Worm (Caenorhabditis elegans) whole organism, early embryonic: ENCODE results near the gene F22F4.4.

Source experiments
- B0310.2 ChIP-seq: sonication (generic microtip); optimal IDR thresholded peaks from 2 replicates; lab custom pipeline; 2016; ENCODE audit warnings: mild to moderate bottlenecking, missing genetic modification characterization, missing compliant biosample characterization
- F13C5.2 ChIP-seq: sonication (generic microtip); optimal IDR thresholded peaks from 2 replicates; lab custom pipeline; 2017; ENCODE audit warnings: mild to moderate bottlenecking, missing genetic modification characterization, inconsistent platforms, missing compliant biosample characterization
- aly-1 ChIP-seq: sonication (generic microtip); optimal IDR thresholded peaks from 2 replicates; lab custom pipeline; 2016; ENCODE audit warnings: missing genetic modification characterization, missing compliant biosample characterization
- ama-1 ChIP-seq: fragments of 150-350 bp; optimal IDR thresholded peaks from 2 replicates; lab custom pipeline; 2014
- ceh-13 ChIP-seq: fragments of 200-800 bp; sonication (Bioruptor generic); optimal IDR thresholded peaks from 2 replicates; lab custom pipeline; 2018; ENCODE audit warnings: mild to moderate bottlenecking, missing genetic modification characterization, missing compliant biosample characterization
- ceh-36 ChIP-seq: sonication (generic microtip); optimal IDR thresholded peaks from 2 replicates; lab custom pipeline; 2016; ENCODE audit warnings: missing genetic modification characterization, inconsistent platforms, missing compliant biosample characterization
- ets-7 ChIP-seq: sonication (generic microtip); optimal IDR thresholded peaks from 2 replicates; lab custom pipeline; 2016; ENCODE audit warnings: missing genotype, missing genetic modification characterization, missing compliant biosample characterization
- flt-1 ChIP-seq: fragments of 200-800 bp; sonication (Bioruptor generic); IDR thresholded peaks from 2 replicates; pipeline ENCODE4 v1.3.6; 2022; ENCODE audit warnings: missing genetic modification characterization, missing compliant biosample characterization
- hmbx-1 ChIP-seq: sonication (generic microtip); optimal IDR thresholded peaks from 2 replicates; lab custom pipeline; 2016; ENCODE audit warnings: mild to moderate bottlenecking, missing genetic modification characterization, missing compliant biosample characterization
- hmg-4 ChIP-seq: fragments of 200-800 bp; sonication (Bioruptor generic); optimal IDR thresholded peaks from 2 replicates; lab custom pipeline; 2018; ENCODE audit warnings: mild to moderate bottlenecking, missing genetic modification characterization, missing compliant biosample characterization
- hnd-1 ChIP-seq: sonication (generic microtip); optimal IDR thresholded peaks from 2 replicates; lab custom pipeline; 2016; ENCODE audit warnings: missing genetic modification characterization, missing compliant biosample characterization
- pes-1 ChIP-seq: fragments of 200-800 bp; sonication (Bioruptor generic); IDR thresholded peaks from 2 replicates; pipeline ENCODE4 v1.3.6; 2022; ENCODE audit warnings: missing genetic modification reagents, missing genetic modification characterization, missing compliant biosample characterization
- scrt-1 ChIP-seq: fragments of 200-800 bp; sonication (Bioruptor generic); IDR thresholded peaks from 2 replicates; pipeline ENCODE4 v1.3.6; 2022; ENCODE audit warnings: missing genetic modification characterization, missing compliant biosample characterization
- sea-1 ChIP-seq: fragments of 200-800 bp; sonication (Bioruptor generic); conservative IDR thresholded peaks from 2 replicates; pipeline ENCODE4 v1.3.6; 2022; ENCODE audit warnings: missing genetic modification characterization, missing compliant biosample characterization
- tbx-11 ChIP-seq: fragments of 200-800 bp; sonication (Bioruptor generic); IDR thresholded peaks from 2 replicates; pipeline ENCODE4 v1.3.6; 2022; ENCODE audit warnings: missing genetic modification characterization, missing compliant biosample characterization
- tbx-37 ChIP-seq: fragments of 200-800 bp; sonication (Bioruptor generic); conservative IDR thresholded peaks from 2 replicates; pipeline ENCODE4 v1.3.6; 2022; ENCODE audit warnings: missing genetic modification reagents, missing genetic modification characterization, missing compliant biosample characterization
- tra-4 ChIP-seq: sonication (generic microtip); optimal IDR thresholded peaks from 2 replicates; lab custom pipeline; 2017; ENCODE audit warnings: missing genetic modification characterization, missing compliant biosample characterization

F22F4.4 gene

DNA sequence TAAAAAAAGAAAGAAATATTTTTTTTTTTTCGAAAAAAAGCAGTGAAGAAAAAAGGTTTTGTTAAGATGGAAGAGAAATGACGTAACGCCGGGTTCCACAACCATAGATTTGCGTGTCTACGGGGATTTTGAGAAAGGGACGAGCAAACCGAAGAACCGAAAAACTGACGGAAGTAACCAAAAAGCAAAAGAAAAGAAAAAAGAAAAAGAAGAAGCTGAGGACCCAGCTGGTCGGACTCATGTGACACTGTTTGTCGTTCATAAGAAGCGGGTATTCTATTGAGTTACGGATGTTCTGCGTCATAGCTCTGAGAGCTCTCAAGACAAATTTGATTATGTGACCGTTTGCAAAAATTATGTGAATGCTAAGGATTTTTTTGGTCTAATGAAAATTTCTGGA lies 18.5 kb downstream of the F22F4.4 start:
- TF ChIP-seq hmg-4 (no peak), scrt-1 (GFP tag; lab: Robert Waterston, UW) (no peak), hnd-1 (tag; lab: Kevin White, UChicago) (no peak), flt-1 (GFP tag; lab: Robert Waterston, UW) (no peak), pes-1 (GFP tag; lab: Robert Waterston, UW) (no peak), B0310.2 (tag; lab: Kevin White, UChicago) (no peak)

DNA sequence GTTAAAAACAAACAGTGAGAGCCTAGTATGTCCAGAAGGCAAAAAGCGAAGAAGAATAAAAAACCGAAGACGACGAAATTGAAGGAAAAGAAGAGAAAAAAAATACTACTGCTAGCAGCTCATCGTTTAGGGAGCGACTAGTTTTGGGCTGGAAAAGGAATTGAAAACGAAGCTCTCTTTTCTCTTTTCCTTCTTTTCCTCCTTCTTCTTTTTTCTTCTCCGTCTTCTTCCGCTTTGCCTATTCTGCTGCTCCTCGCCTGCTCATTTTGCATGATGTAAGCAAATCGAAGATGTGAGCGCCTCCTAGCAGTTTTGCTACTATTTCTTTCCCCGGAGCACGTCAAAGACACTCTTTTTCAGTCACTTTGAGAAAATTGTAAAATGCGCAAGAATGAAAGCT lies 19.6 kb downstream of the F22F4.4 start:
- TF ChIP-seq F13C5.2 (tag; lab: Kevin White, UChicago): no peak
- TF ChIP-seq scrt-1 (GFP tag; lab: Robert Waterston, UW): no peak
- TF ChIP-seq tbx-11 (GFP tag; lab: Robert Waterston, UW): no peak

DNA sequence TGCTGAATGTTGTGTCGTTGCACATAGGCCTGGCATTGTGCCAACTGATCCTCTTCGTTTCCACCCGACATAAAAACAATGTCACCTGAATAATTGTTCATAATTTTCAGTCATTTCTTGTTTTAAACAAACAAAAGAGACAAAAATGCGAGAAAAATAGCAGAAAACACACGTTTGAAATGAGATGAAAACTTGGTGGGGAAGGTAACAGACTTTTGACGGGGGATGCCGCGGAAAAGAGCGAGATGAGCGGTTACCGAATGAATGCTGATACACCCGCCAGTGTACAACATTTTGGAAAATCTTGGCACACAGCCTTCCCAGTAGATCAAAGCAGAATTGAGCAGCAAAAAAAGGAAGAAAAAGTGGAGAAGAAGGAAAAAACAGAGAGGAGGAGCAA lies 23.6 kb downstream of the F22F4.4 start, which contains the start of gene kin-2:
Gene kin-2 (minus strand): TSS at position 101 of the 400 bp plus-strand sequence.
- TF ChIP-seq hmg-4 (no peak), pes-1 (GFP tag; lab: Robert Waterston, UW) (no peak), hmbx-1 (tag; lab: Kevin White, UChicago) (no peak), sea-1 (GFP tag; lab: Robert Waterston, UW) (no peak), ceh-36 (tag; lab: Kevin White, UChicago) (no peak), tra-4 (tag; lab: Kevin White, UChicago) (no peak), ama-1 (lab: Kevin White, UChicago) (no peak), B0310.2 (tag; lab: Kevin White, UChicago) (no peak), aly-1 (tag; lab: Kevin White, UChicago) (no peak), scrt-1 (GFP tag; lab: Robert Waterston, UW) (no peak), tbx-11 (GFP tag; lab: Robert Waterston, UW) (no peak)

DNA sequence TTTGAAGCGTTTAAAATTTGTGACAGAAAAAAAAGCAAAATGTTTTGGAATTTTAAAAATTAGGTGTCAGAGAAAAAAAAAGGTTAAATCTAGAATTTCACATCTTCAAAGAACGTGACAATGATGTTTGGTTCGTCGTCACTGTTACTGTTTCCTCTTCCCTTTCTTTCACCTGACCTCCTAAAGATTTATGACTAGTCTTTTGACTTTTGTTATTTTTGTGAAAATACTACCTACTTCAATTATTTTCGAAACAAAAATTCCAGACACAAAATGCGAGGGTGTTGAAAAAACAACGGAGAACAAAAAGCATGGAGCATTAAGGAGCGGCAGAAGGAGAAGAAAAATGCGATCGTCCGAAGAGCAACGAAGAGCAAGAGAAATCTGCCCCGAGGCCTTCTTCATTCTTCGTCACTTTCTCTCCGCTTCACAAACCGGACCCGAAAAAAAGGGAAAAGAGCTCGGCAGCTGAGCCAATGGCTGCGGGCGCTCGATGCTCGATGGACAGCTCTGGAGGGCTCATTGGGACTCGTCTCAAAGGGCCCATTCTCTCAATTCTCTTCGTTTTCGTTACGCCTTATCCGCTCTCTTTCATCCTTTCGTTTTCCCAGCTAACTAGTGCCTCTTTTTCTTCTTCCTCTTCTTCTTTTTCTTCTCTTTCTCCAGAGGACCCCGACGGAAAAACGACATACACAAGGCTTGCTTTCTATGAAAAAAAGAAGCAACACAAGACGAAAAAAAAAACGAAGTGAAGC lies 24.9 kb downstream of the F22F4.4 start:
- TF ChIP-seq hnd-1 (tag; lab: Kevin White, UChicago) (no peak), hmg-4 (peak; percentile 11), tra-4 (tag; lab: Kevin White, UChicago) (no peak)

DNA sequence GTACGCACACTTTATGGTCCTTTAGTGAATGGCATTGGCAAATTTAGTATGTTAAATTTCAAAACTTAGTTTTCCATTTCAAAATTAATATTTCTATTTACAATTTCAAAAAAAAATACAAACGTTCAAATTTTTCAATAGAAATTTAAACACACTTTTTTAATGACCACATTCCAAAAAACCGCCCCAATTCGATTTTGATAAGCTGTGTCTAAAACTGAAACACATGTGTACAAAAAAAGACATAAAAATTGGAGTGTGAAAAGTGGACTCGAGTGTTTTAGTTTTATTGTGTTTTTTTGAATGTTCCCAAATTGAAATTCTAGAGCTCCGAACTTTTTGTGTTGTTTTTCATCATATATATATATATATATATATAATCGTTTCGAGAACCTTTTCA lies 25.6 kb downstream of the F22F4.4 start:
- no peak for TF ChIP-seq F13C5.2 (tag; lab: Kevin White, UChicago)
- no peak for TF ChIP-seq ama-1 (lab: Kevin White, UChicago)
- TF ChIP-seq ceh-13 (GFP tag; lab: Kevin White, UChicago): no peak
- TF ChIP-seq sea-1 (GFP tag; lab: Robert Waterston, UW): no peak
- no peak for TF ChIP-seq hmg-4
- no peak for TF ChIP-seq pes-1 (GFP tag; lab: Robert Waterston, UW)
- TF ChIP-seq scrt-1 (GFP tag; lab: Robert Waterston, UW): no peak
- no peak for TF ChIP-seq tbx-11 (GFP tag; lab: Robert Waterston, UW)
- TF ChIP-seq tbx-37 (GFP tag; lab: Robert Waterston, UW): no peak
- TF ChIP-seq hnd-1 (tag; lab: Kevin White, UChicago): no peak
- TF ChIP-seq ets-7: no peak
- no peak for TF ChIP-seq aly-1 (tag; lab: Kevin White, UChicago)
- no peak for TF ChIP-seq tra-4 (tag; lab: Kevin White, UChicago)
- TF ChIP-seq ceh-36 (tag; lab: Kevin White, UChicago): no peak
- no peak for TF ChIP-seq hmbx-1 (tag; lab: Kevin White, UChicago)
- TF ChIP-seq B0310.2 (tag; lab: Kevin White, UChicago): no peak
- no peak for TF ChIP-seq flt-1 (GFP tag; lab: Robert Waterston, UW)

DNA sequence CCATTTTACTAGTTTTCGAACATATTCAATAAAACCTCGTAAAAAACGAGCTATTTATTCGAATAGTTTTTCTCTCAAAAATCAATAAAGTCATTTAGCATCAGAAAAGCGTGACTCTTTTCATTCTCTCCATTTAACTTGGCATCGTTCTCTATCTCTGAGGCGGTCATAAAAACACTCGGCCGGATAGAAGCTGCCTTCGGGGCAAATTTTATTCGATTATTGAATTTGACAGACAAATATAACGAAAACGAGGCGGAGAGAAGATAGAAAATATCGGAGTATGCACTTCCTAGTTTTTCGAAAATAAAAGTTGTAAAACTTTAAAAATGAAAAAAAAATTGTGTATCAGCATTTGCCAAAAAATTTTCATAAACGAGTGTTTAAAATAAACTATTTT lies 26.1 kb downstream of the F22F4.4 start:
- TF ChIP-seq hmbx-1 (tag; lab: Kevin White, UChicago) (no peak), hmg-4 (no peak), B0310.2 (tag; lab: Kevin White, UChicago) (no peak), F13C5.2 (tag; lab: Kevin White, UChicago) (no peak), ets-7 (no peak), aly-1 (tag; lab: Kevin White, UChicago) (no peak), hnd-1 (tag; lab: Kevin White, UChicago) (no peak), ama-1 (lab: Kevin White, UChicago) (no peak), tra-4 (tag; lab: Kevin White, UChicago) (no peak)

DNA sequence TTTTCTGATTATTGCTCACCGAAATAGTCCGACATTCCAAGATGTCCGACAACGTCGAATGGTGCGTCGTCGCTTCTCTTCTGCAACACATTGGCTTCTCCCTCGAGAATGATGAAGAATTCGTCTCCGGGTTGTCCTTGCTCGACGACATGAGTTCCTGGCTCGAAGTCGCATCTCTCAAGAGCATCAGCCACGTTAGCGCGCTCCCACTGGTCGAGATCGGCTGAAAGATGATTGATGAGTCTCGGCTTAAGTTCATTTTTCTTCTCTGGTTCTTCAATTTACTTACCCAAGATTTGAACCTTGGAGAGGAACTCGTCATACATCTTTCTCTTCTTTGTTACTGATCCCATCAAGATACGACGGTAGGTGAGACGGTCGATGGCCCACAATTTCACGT lies 29.1 kb downstream of the F22F4.4 start:
- no peak for TF ChIP-seq tbx-37 (GFP tag; lab: Robert Waterston, UW)
- no peak for TF ChIP-seq tbx-11 (GFP tag; lab: Robert Waterston, UW)
- TF ChIP-seq B0310.2 (tag; lab: Kevin White, UChicago): no peak

DNA sequence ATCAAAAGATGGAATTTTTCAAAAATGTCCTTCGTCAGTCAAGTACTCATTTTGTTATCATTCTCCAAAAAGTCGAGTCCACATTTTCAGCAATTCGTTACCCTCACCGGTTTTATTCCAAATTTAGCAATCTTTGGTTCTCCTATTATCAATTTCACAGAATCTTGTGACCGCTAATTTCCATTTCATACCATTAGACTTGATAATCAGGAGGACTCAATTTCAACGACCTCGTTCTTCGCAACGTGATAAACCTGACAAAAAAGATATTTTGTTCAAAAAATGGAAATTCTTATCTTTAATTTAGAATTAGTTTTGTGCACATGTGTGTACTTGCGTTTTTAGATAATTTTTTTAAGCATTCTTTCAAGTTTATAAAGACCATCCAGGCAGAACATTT lies 38.8 kb downstream of the F22F4.4 start:
- TF ChIP-seq ama-1 (lab: Kevin White, UChicago) (no peak), ets-7 (no peak), F13C5.2 (tag; lab: Kevin White, UChicago) (no peak), hmbx-1 (tag; lab: Kevin White, UChicago) (no peak), hmg-4 (no peak), tbx-37 (GFP tag; lab: Robert Waterston, UW) (no peak), tra-4 (tag; lab: Kevin White, UChicago) (no peak), pes-1 (GFP tag; lab: Robert Waterston, UW) (no peak), scrt-1 (GFP tag; lab: Robert Waterston, UW) (no peak), flt-1 (GFP tag; lab: Robert Waterston, UW) (no peak), tbx-11 (GFP tag; lab: Robert Waterston, UW) (no peak), aly-1 (tag; lab: Kevin White, UChicago) (no peak), sea-1 (GFP tag; lab: Robert Waterston, UW) (no peak)
